Worm (Caenorhabditis elegans) whole organism, early embryonic: ENCODE data around the gene T16G1.6.

Experiments
- B0310.2 ChIP-seq: sonication (generic microtip); optimal IDR thresholded peaks from 2 replicates; lab custom pipeline; 2016; ENCODE audit warnings: mild to moderate bottlenecking, missing genetic modification characterization, missing compliant biosample characterization
- ama-1 ChIP-seq: fragments of 150-350 bp; optimal IDR thresholded peaks from 2 replicates; lab custom pipeline; 2014
- ceh-36 ChIP-seq: sonication (generic microtip); optimal IDR thresholded peaks from 2 replicates; lab custom pipeline; 2016; ENCODE audit warnings: missing genetic modification characterization, inconsistent platforms, missing compliant biosample characterization
- flt-1 ChIP-seq: fragments of 200-800 bp; sonication (Bioruptor generic); IDR thresholded peaks from 2 replicates; pipeline ENCODE4 v1.3.6; 2022; ENCODE audit warnings: missing genetic modification characterization, missing compliant biosample characterization
- hmbx-1 ChIP-seq: sonication (generic microtip); optimal IDR thresholded peaks from 2 replicates; lab custom pipeline; 2016; ENCODE audit warnings: mild to moderate bottlenecking, missing genetic modification characterization, missing compliant biosample characterization
- tbx-11 ChIP-seq: fragments of 200-800 bp; sonication (Bioruptor generic); IDR thresholded peaks from 2 replicates; pipeline ENCODE4 v1.3.6; 2022; ENCODE audit warnings: missing genetic modification characterization, missing compliant biosample characterization
- tbx-37 ChIP-seq: fragments of 200-800 bp; sonication (Bioruptor generic); conservative IDR thresholded peaks from 2 replicates; pipeline ENCODE4 v1.3.6; 2022; ENCODE audit warnings: missing genetic modification reagents, missing genetic modification characterization, missing compliant biosample characterization

DNA sequence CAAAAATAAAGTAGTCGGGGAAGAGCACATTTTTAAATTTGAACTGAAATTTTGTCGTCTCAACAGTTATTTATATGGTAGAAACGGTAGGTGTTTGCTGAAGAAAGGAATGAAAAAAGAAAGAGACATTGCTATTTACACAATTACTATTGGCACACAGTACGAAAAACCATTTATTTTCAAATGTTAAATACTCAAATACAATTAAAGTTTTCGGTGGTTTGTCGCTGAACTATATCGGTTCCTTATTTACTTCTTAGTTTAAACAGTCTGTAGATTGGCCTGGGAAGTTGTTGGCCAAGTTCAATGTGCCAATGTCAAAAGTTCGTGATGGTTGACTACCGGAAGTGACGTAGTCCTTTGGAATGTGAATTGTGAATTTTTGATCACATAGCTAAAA lies 32.9 kb downstream of the T16G1.6 start, which contains the start of gene ttr-27:
- TF ChIP-seq B0310.2 (tag; lab: Kevin White, UChicago) (no peak), tbx-37 (GFP tag; lab: Robert Waterston, UW) (no peak), ama-1 (no peak), hmbx-1 (tag; lab: Kevin White, UChicago) (no peak), ceh-36 (no peak), flt-1 (GFP tag; lab: Robert Waterston, UW) (no peak), tbx-11 (GFP tag; lab: Robert Waterston, UW) (no peak)
